Fruit fly (Drosophila melanogaster) S2 (cell line): Measurements from ENCODE around the gene EAChm.

Source experiments
- CG8478 ChIP-seq: fragments of >200 bp; optimal IDR thresholded peaks from 2 replicates; lab custom pipeline; 2018
- CTCF ChIP-seq, 2 experiments: fragments of >200 bp; optimal IDR thresholded peaks; 2 replicates each; lab custom pipeline; 2018

DNA sequence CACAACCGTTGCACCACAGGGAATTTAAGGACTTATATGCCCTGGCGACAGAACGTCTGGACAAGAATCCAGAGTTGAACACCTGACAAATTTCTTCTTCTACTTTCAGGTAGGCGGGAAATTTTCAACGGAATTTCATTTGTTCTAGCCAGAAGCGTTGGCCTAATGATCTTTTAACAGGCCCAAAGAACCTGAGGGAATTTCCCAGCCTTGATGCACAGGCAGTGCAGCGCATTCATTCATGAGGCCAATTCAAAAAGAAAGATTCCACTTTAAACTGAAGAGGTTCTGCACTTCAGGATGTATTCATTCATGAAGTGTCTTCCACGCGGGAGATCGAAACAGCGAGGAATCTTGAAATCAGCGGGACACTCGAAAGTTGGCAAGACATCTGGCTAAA is 15.1 kb upstream of the EAChm start:
- TF ChIP-seq CTCF (optimal IDR thresholded peaks at IDR 0.05; lab: Kevin White, UChicago) (no peak), CG8478 (lab: Kevin White, UChicago) (no peak)
